Worm (Caenorhabditis elegans): Measurements from ENCODE around the gene unc-27.

unc-27 gene

ce11 chrX:8787689-8788222 is 1.5 kb upstream of the unc-27 start:
- no peak for TF ChIP-seq tab-1 (GFP tag; IDR thresholded peaks at IDR 0.05)
- TF ChIP-seq T22C8.4 (GFP tag; IDR thresholded peaks at IDR 0.05) = no peak
- TF ChIP-seq flt-1 (GFP tag; IDR thresholded peaks at IDR 0.05) = no peak
- no peak for TF ChIP-seq ztf-23 (GFP tag; IDR thresholded peaks at IDR 0.05)
- TF ChIP-seq med-1 (GFP tag; optimal IDR thresholded peaks at IDR 0.05; ENCODE audit: insufficient read depth) = no peak
- TF ChIP-seq cog-1 (tag; optimal IDR thresholded peaks at IDR 0.05) = no peak
- no peak for TF ChIP-seq ztf-29 (GFP tag; IDR thresholded peaks at IDR 0.05)
- TF ChIP-seq ref-1 (GFP tag; conservative IDR thresholded peaks at IDR 0.05) = no peak
- TF ChIP-seq klf-2 (GFP tag; conservative IDR thresholded peaks at IDR 0.05) = no peak

- TF ChIP-seq flt-1 (GFP tag; IDR thresholded peaks at IDR 0.05) (no peak), ztf-23 (GFP tag; IDR thresholded peaks at IDR 0.05) (no peak), tab-1 (GFP tag; IDR thresholded peaks at IDR 0.05) (no peak), cog-1 (tag; optimal IDR thresholded peaks at IDR 0.05) (no peak), T22C8.4 (GFP tag; IDR thresholded peaks at IDR 0.05) (no peak), ref-1 (GFP tag; conservative IDR thresholded peaks at IDR 0.05) (no peak), klf-2 (GFP tag; conservative IDR thresholded peaks at IDR 0.05) (no peak), ztf-29 (GFP tag; IDR thresholded peaks at IDR 0.05) (no peak), med-1 (GFP tag; optimal IDR thresholded peaks at IDR 0.05; ENCODE audit: insufficient read depth) (no peak)
Observed at ce11 chrX:8790093-8790492, 837 bp downstream of the unc-27 start.

ce11 chrX:8791821-8792220 is 2.6 kb downstream of the unc-27 start, which contains the start of gene chup-1:
Gene chup-1 (plus strand): TSS chrX:8792160.
- TF ChIP-seq ztf-29 (GFP tag; IDR thresholded peaks at IDR 0.05) = no peak
- TF ChIP-seq T22C8.4 (GFP tag; IDR thresholded peaks at IDR 0.05) = no peak

ce11 chrX:8796699-8797282 is 7.5 kb downstream of the unc-27 start, which contains the start of gene R04E5.7:
Gene R04E5.7 (minus strand): TSS chrX:8797262.
- TF ChIP-seq T22C8.4 (GFP tag; IDR thresholded peaks at IDR 0.05) (peak; percentile 61; the same call in 1 of the 2 replicates), med-1 (GFP tag; optimal IDR thresholded peaks at IDR 0.05; ENCODE audit: insufficient read depth) (no peak), cog-1 (tag; optimal IDR thresholded peaks at IDR 0.05) (no peak), ztf-23 (GFP tag; IDR thresholded peaks at IDR 0.05) (peak; percentile 65; the same call in 1 of the 2 replicates), flt-1 (GFP tag; IDR thresholded peaks at IDR 0.05) (peak; percentile 75), klf-2 (GFP tag; conservative IDR thresholded peaks at IDR 0.05) (no peak)

- TF ChIP-seq tab-1 (GFP tag; IDR thresholded peaks at IDR 0.05) (no peak), cog-1 (tag; optimal IDR thresholded peaks at IDR 0.05) (no peak), ztf-23 (GFP tag; IDR thresholded peaks at IDR 0.05) (no peak), flt-1 (GFP tag; IDR thresholded peaks at IDR 0.05) (no peak), med-1 (GFP tag; optimal IDR thresholded peaks at IDR 0.05; ENCODE audit: insufficient read depth) (no peak), T22C8.4 (GFP tag; IDR thresholded peaks at IDR 0.05) (no peak), klf-2 (GFP tag; conservative IDR thresholded peaks at IDR 0.05) (no peak), ref-1 (GFP tag; conservative IDR thresholded peaks at IDR 0.05) (no peak)
Observed at ce11 chrX:8797653-8798052, 8.4 kb downstream of the unc-27 start.

- TF ChIP-seq klf-2 (GFP tag; conservative IDR thresholded peaks at IDR 0.05) (no peak), ztf-29 (GFP tag; IDR thresholded peaks at IDR 0.05) (no peak), flt-1 (GFP tag; IDR thresholded peaks at IDR 0.05) (no peak), T22C8.4 (GFP tag; IDR thresholded peaks at IDR 0.05) (no peak), med-1 (GFP tag; optimal IDR thresholded peaks at IDR 0.05; ENCODE audit: insufficient read depth) (no peak), tab-1 (GFP tag; IDR thresholded peaks at IDR 0.05) (no peak), ztf-23 (GFP tag; IDR thresholded peaks at IDR 0.05) (no peak), ref-1 (GFP tag; conservative IDR thresholded peaks at IDR 0.05) (no peak), cog-1 (tag; optimal IDR thresholded peaks at IDR 0.05) (no peak)
Observed at ce11 chrX:8799925-8800324, 10.7 kb downstream of the unc-27 start.

- TF ChIP-seq tab-1 (GFP tag; IDR thresholded peaks at IDR 0.05) = no peak
- TF ChIP-seq ztf-23 (GFP tag; IDR thresholded peaks at IDR 0.05) = no peak
- TF ChIP-seq med-1 (GFP tag; optimal IDR thresholded peaks at IDR 0.05; ENCODE audit: insufficient read depth) = no peak
- TF ChIP-seq flt-1 (GFP tag; IDR thresholded peaks at IDR 0.05) = no peak
- TF ChIP-seq ztf-29 (GFP tag; IDR thresholded peaks at IDR 0.05) = no peak
- no peak for TF ChIP-seq T22C8.4 (GFP tag; IDR thresholded peaks at IDR 0.05)
- no peak for TF ChIP-seq ref-1 (GFP tag; conservative IDR thresholded peaks at IDR 0.05)
- TF ChIP-seq klf-2 (GFP tag; conservative IDR thresholded peaks at IDR 0.05) = no peak
- no peak for TF ChIP-seq cog-1 (tag; optimal IDR thresholded peaks at IDR 0.05)
Observed at ce11 chrX:8800355-8800754, 11.1 kb downstream of the unc-27 start.

- TF ChIP-seq cog-1 (tag; optimal IDR thresholded peaks at IDR 0.05) (peak; percentile 2), tab-1 (GFP tag; IDR thresholded peaks at IDR 0.05) (no peak)
Observed at ce11 chrX:8800983-8801382, 11.7 kb downstream of the unc-27 start.

- no peak for TF ChIP-seq cog-1 (tag; optimal IDR thresholded peaks at IDR 0.05)
- no peak for TF ChIP-seq tab-1 (GFP tag; IDR thresholded peaks at IDR 0.05)
- TF ChIP-seq ztf-23 (GFP tag; IDR thresholded peaks at IDR 0.05) = no peak
- TF ChIP-seq med-1 (GFP tag; optimal IDR thresholded peaks at IDR 0.05; ENCODE audit: insufficient read depth) = no peak
- TF ChIP-seq ztf-29 (GFP tag; IDR thresholded peaks at IDR 0.05) = no peak
- TF ChIP-seq klf-2 (GFP tag; conservative IDR thresholded peaks at IDR 0.05) = no peak
- no peak for TF ChIP-seq ref-1 (GFP tag; conservative IDR thresholded peaks at IDR 0.05)
- TF ChIP-seq T22C8.4 (GFP tag; IDR thresholded peaks at IDR 0.05) = no peak
- TF ChIP-seq flt-1 (GFP tag; IDR thresholded peaks at IDR 0.05) = no peak
Observed at ce11 chrX:8805475-8805874, 16.2 kb downstream of the unc-27 start.

ce11 chrX:8806070-8806799 is 17.0 kb downstream of the unc-27 start, which contains the start of gene R04E5.8:
Gene R04E5.8 (minus strand): TSS chrX:8806120.
- TF ChIP-seq flt-1 (GFP tag; IDR thresholded peaks at IDR 0.05) = 0 out of 2 replicates have a peak, but pooled peaks have one; percentile 41
- TF ChIP-seq ztf-23 (GFP tag; IDR thresholded peaks at IDR 0.05) = no peak
